Worm (Caenorhabditis elegans) whole organism, L3 larva: Measurements from ENCODE around the gene K05F1.10.

Source experiments
- R02D3.7 ChIP-seq: fragments of 150-350 bp; optimal IDR thresholded peaks from 2 replicates; lab custom pipeline; 2014; ENCODE audit warnings: missing biosample characterization, missing genetic modification characterization
- aly-2 ChIP-seq: fragments of 150-350 bp; optimal IDR thresholded peaks from 2 replicates; lab custom pipeline; 2014; ENCODE audit warnings: missing biosample characterization, missing genetic modification characterization
- ceh-28 ChIP-seq: fragments of 150-350 bp; optimal IDR thresholded peaks from 2 replicates; lab custom pipeline; 2014; ENCODE audit warnings: missing biosample characterization, missing genetic modification reagents, missing genetic modification characterization
- ceh-82 ChIP-seq: fragments of 150-350 bp; optimal IDR thresholded peaks from 2 replicates; lab custom pipeline; 2014; ENCODE audit warnings: missing biosample characterization, missing genetic modification characterization
- ceh-9 ChIP-seq: sonication (generic microtip); optimal IDR thresholded peaks from 2 replicates; lab custom pipeline; 2018; ENCODE audit warnings: missing biosample characterization, missing genetic modification characterization
- egl-5 ChIP-seq: fragments of 150-350 bp; optimal IDR thresholded peaks from 2 replicates; lab custom pipeline; 2017; ENCODE audit warnings: missing biosample characterization, missing genetic modification reagents, missing genetic modification characterization, inconsistent platforms
- elt-2 ChIP-seq: sonication (generic microtip); optimal IDR thresholded peaks from 2 replicates; lab custom pipeline; 2016; ENCODE audit warnings: missing genetic modification reagents, mild to moderate bottlenecking, missing genetic modification characterization, missing compliant biosample characterization
- eor-1 ChIP-seq, 2 experiments: fragments of 150-350 bp; optimal IDR thresholded peaks; 2 replicates each; lab custom pipeline; 2014 to 2018; ENCODE audit warnings: missing biosample characterization in 2 of 2, missing genetic modification characterization in 2 of 2
- fkh-10 ChIP-seq: sonication (generic microtip); optimal IDR thresholded peaks from 2 replicates; lab custom pipeline; 2017; ENCODE audit warnings: missing biosample characterization, missing genetic modification reagents, missing genetic modification characterization
- fkh-2 ChIP-seq: fragments of 150-350 bp; optimal IDR thresholded peaks from 2 replicates; lab custom pipeline; 2014; ENCODE audit warnings: missing biosample characterization, missing genetic modification reagents, missing genetic modification characterization
- hmg-11 ChIP-seq: sonication (generic microtip); optimal IDR thresholded peaks from 2 replicates; lab custom pipeline; 2016; ENCODE audit warnings: missing genetic modification characterization, missing compliant biosample characterization
- jun-1 ChIP-seq: fragments of 150-350 bp; optimal IDR thresholded peaks from 2 replicates; lab custom pipeline; 2014; ENCODE audit warnings: missing biosample characterization, missing genetic modification reagents, missing genetic modification characterization
- lin-39 ChIP-seq: fragments of 150-350 bp; optimal IDR thresholded peaks from 2 replicates; lab custom pipeline; 2018; ENCODE audit warnings: missing biosample characterization, missing genetic modification reagents, missing genetic modification characterization
- lsy-12 ChIP-seq: sonication (generic microtip); optimal IDR thresholded peaks from 2 replicates; lab custom pipeline; 2016; ENCODE audit warnings: mild to moderate bottlenecking, missing genetic modification characterization, missing compliant biosample characterization
- mdl-1 ChIP-seq: fragments of 150-350 bp; optimal IDR thresholded peaks from 2 replicates; lab custom pipeline; 2014; ENCODE audit warnings: missing biosample characterization, missing genetic modification characterization
- mml-1 ChIP-seq: fragments of 150-350 bp; sonication (generic microtip); optimal IDR thresholded peaks from 3 replicates; lab custom pipeline; 2014; ENCODE audit warnings: missing biosample characterization, missing genetic modification characterization
- nfya-1 ChIP-seq: sonication (generic microtip); optimal IDR thresholded peaks from 2 replicates; lab custom pipeline; 2017; ENCODE audit warnings: missing genetic modification characterization, mild to moderate bottlenecking, missing compliant biosample characterization, antibody characterized with exemption, moderate library complexity; ENCODE audit not compliant: insufficient read depth
- nhr-11 ChIP-seq: fragments of 150-350 bp; optimal IDR thresholded peaks from 2 replicates; lab custom pipeline; 2014; ENCODE audit warnings: missing biosample characterization, missing genetic modification characterization
- nhr-25 ChIP-seq: sonication (generic microtip); optimal IDR thresholded peaks from 2 replicates; lab custom pipeline; 2017; ENCODE audit warnings: missing biosample characterization, missing genetic modification characterization
- nhr-28 ChIP-seq: fragments of 150-350 bp; optimal IDR thresholded peaks from 2 replicates; lab custom pipeline; 2014; ENCODE audit warnings: missing biosample characterization, missing genetic modification characterization
- nhr-43 ChIP-seq: sonication (generic microtip); optimal IDR thresholded peaks from 2 replicates; lab custom pipeline; 2016; ENCODE audit warnings: mild to moderate bottlenecking, missing genetic modification characterization, missing compliant biosample characterization; ENCODE audit not compliant: poor library complexity, severe bottlenecking
- nhr-76 ChIP-seq: fragments of 150-350 bp; sonication (generic microtip); optimal IDR thresholded peaks from 5 replicates; lab custom pipeline; 2014; ENCODE audit warnings: missing biosample characterization, missing genetic modification characterization
- nhr-77 ChIP-seq: fragments of 150-350 bp; optimal IDR thresholded peaks from 2 replicates; lab custom pipeline; 2014; ENCODE audit warnings: missing biosample characterization, missing genetic modification characterization
- pha-4 ChIP-seq: fragments of 150-350 bp; optimal IDR thresholded peaks from 2 replicates; lab custom pipeline; 2014; ENCODE audit warnings: missing biosample characterization, missing genetic modification reagents, missing genetic modification characterization
- sea-2 ChIP-seq: fragments of 150-350 bp; sonication (generic microtip); optimal IDR thresholded peaks from 4 replicates; lab custom pipeline; 2014; ENCODE audit warnings: missing biosample characterization, missing genetic modification reagents, missing genetic modification characterization
- skn-1 ChIP-seq: fragments of 150-350 bp; optimal IDR thresholded peaks from 2 replicates; lab custom pipeline; 2014; ENCODE audit warnings: missing biosample characterization, missing genetic modification characterization
- snpc-4 ChIP-seq: fragments of 150-350 bp; optimal IDR thresholded peaks from 2 replicates; lab custom pipeline; 2014; ENCODE audit warnings: missing biosample characterization, missing genetic modification characterization
- tbx-2 ChIP-seq: sonication (generic microtip); optimal IDR thresholded peaks from 2 replicates; lab custom pipeline; 2016; ENCODE audit warnings: mild to moderate bottlenecking, missing genetic modification characterization, missing compliant biosample characterization
- unc-62 ChIP-seq: fragments of 150-350 bp; sonication (generic microtip); optimal IDR thresholded peaks from 4 replicates; lab custom pipeline; 2014; ENCODE audit warnings: missing biosample characterization, missing genetic modification reagents, missing genetic modification characterization
- ztf-4 ChIP-seq: fragments of 150-350 bp; optimal IDR thresholded peaks from 2 replicates; lab custom pipeline; 2014; ENCODE audit warnings: missing biosample characterization, missing genetic modification characterization

Gene K05F1.10

ce11 chrII:5788815-5789214 lies 16.5 kb downstream of the K05F1.10 start, which contains the start of gene K05F1.13:
TSS of gene K05F1.13 (plus strand) at chrII:5789115.
- TF ChIP-seq elt-2: no peak
- TF ChIP-seq ztf-4 (tag; lab: Kevin White, UChicago): no peak
- TF ChIP-seq hmg-11 (tag; lab: Kevin White, UChicago): no peak
- TF ChIP-seq eor-1 (tag; optimal IDR thresholded peaks at IDR 0.05; lab: Kevin White, UChicago): no peak
- no peak for TF ChIP-seq nhr-25
- no peak for TF ChIP-seq aly-2
- TF ChIP-seq snpc-4 (tag; lab: Kevin White, UChicago): no peak
- TF ChIP-seq nhr-43 (tag; lab: Kevin White, UChicago): no peak
- TF ChIP-seq R02D3.7 (tag; lab: Kevin White, UChicago): no peak
- TF ChIP-seq lsy-12 (tag; lab: Kevin White, UChicago): no peak
- TF ChIP-seq ceh-82: no peak
- TF ChIP-seq unc-62 (GFP tag; lab: Kevin White, UChicago): no peak

- TF ChIP-seq nhr-76 (no peak), ceh-9 (tag; lab: Kevin White, UChicago) (no peak)
These were observed 19.8 kb downstream of the K05F1.10 start for ce11 chrII:5785504-5785903.

- peak; percentile 37 for TF ChIP-seq hmg-11 (tag; lab: Kevin White, UChicago)
- peak; percentile 43 for TF ChIP-seq skn-1 (tag; lab: Kevin White, UChicago)
- TF ChIP-seq snpc-4 (tag; lab: Kevin White, UChicago): peak; percentile 15
- peak; percentile 47 for TF ChIP-seq lsy-12 (tag; lab: Kevin White, UChicago)
- TF ChIP-seq fkh-2 (tag; lab: Kevin White, UChicago): no peak
- no peak for TF ChIP-seq R02D3.7 (tag; lab: Kevin White, UChicago)
- no peak for TF ChIP-seq mml-1 (tag; lab: Kevin White, UChicago)
- peak; percentile 81 for TF ChIP-seq lin-39 (tag; lab: Kevin White, UChicago)
- TF ChIP-seq egl-5: no peak
- no peak for TF ChIP-seq nhr-76
- no peak for TF ChIP-seq nhr-11 (tag; lab: Kevin White, UChicago)
- no peak for TF ChIP-seq nhr-28
- TF ChIP-seq ceh-82: peak; percentile 25
- TF ChIP-seq ceh-9 (tag; lab: Kevin White, UChicago): no peak
- peak; percentile 61 for TF ChIP-seq tbx-2 (tag; lab: Kevin White, UChicago)
- TF ChIP-seq pha-4 (tag; lab: Kevin White, UChicago): peak; percentile 24
- no peak for TF ChIP-seq ztf-4 (tag; lab: Kevin White, UChicago)
- TF ChIP-seq nfya-1 (tag; lab: Kevin White, UChicago): peak; percentile 47
- TF ChIP-seq mdl-1: peak; percentile 3
- peak; percentile 24 for TF ChIP-seq nhr-43 (tag; lab: Kevin White, UChicago)
- TF ChIP-seq ceh-28 (tag; lab: Kevin White, UChicago): peak; percentile 26
- TF ChIP-seq sea-2 (GFP tag; lab: Kevin White, UChicago): no peak
- TF ChIP-seq unc-62 (GFP tag; lab: Kevin White, UChicago): no peak
- TF ChIP-seq nhr-77 (tag; lab: Kevin White, UChicago): peak; percentile 40
- peak; percentile 73 for TF ChIP-seq elt-2
These were observed 23.0 kb downstream of the K05F1.10 start, which contains the start of gene K05F1.6 for ce11 chrII:5781935-5782921. TSS of gene K05F1.6 (plus strand) at chrII:5782520.

- TF ChIP-seq fkh-10 (GFP tag; lab: Kevin White, UChicago): peak; percentile 21
- no peak for TF ChIP-seq jun-1 (tag; lab: Kevin White, UChicago)
- TF ChIP-seq nfya-1 (tag; lab: Kevin White, UChicago): peak; percentile 51
- TF ChIP-seq snpc-4 (tag; lab: Kevin White, UChicago): no peak
- peak; percentile 22 for TF ChIP-seq skn-1 (tag; lab: Kevin White, UChicago)
- TF ChIP-seq hmg-11 (tag; lab: Kevin White, UChicago): peak; percentile 56
- TF ChIP-seq lin-39 (tag; lab: Kevin White, UChicago): peak; percentile 1
- TF ChIP-seq nhr-28: no peak
- TF ChIP-seq, all 47 proteins: peak for 5
These were observed 25.4 kb downstream of the K05F1.10 start for ce11 chrII:5779866-5780265.
